Worm (Caenorhabditis elegans) whole organism, young adult: Measurements from ENCODE around the gene ccch-1.

Experiments used
- B0261.1 ChIP-seq: sonication (generic microtip); optimal IDR thresholded peaks from 2 replicates; lab custom pipeline; 2016; ENCODE audit warnings: mild to moderate bottlenecking, missing genetic modification characterization, moderate library complexity, missing compliant biosample characterization
- ama-1 ChIP-seq, 3 experiments: fragments of 150-350 bp in 1 of 3; sonication (generic microtip) in 2 of 3; optimal IDR thresholded peaks; 2 replicates each; lab custom pipeline; 2014 to 2018; ENCODE audit warnings: missing biosample characterization in 2 of 3, missing genetic modification characterization in 2 of 3, missing genetic modification reagents in 2 of 3
- dpl-1 ChIP-seq: fragments of 150-350 bp; optimal IDR thresholded peaks from 2 replicates; lab custom pipeline; 2014; ENCODE audit warnings: missing biosample characterization, missing genetic modification reagents, missing genetic modification characterization
- hlh-26 ChIP-seq: fragments of 200-800 bp; sonication (Bioruptor generic); conservative IDR thresholded peaks from 2 replicates; pipeline ENCODE4 v1.3.6; 2022; ENCODE audit warnings: missing genetic modification reagents, missing genetic modification characterization, missing compliant biosample characterization
- lin-54 ChIP-seq: fragments of 200-800 bp; sonication (Bioruptor generic); optimal IDR thresholded peaks from 2 replicates; lab custom pipeline; 2018; ENCODE audit warnings: mild to moderate bottlenecking, missing genetic modification characterization, missing compliant biosample characterization
- nfya-1 ChIP-seq: sonication (generic microtip); optimal IDR thresholded peaks from 2 replicates; lab custom pipeline; 2017; ENCODE audit warnings: antibody characterized with exemption, missing compliant biosample characterization, missing genetic modification characterization, borderline replicate concordance; ENCODE audit not compliant: insufficient read depth
- rpc-1 ChIP-seq, 2 experiments: fragments of 150-350 bp in 1 of 2; sonication (generic microtip) in 1 of 2; optimal IDR thresholded peaks; 2 replicates each; lab custom pipeline; 2014 to 2018; ENCODE audit warnings: missing biosample characterization in 1 of 2, missing genetic modification characterization in 1 of 2, missing genetic modification reagents in 1 of 2, missing genotype in 1 of 2
- sptf-2 ChIP-seq: fragments of 200-800 bp; sonication (Bioruptor generic); optimal IDR thresholded peaks from 2 replicates; lab custom pipeline; 2018; ENCODE audit warnings: mild to moderate bottlenecking, missing genetic modification characterization, missing compliant biosample characterization
- tbx-9 ChIP-seq: sonication (generic microtip); optimal IDR thresholded peaks from 2 replicates; lab custom pipeline; 2016; ENCODE audit warnings: borderline replicate concordance, missing genetic modification characterization, inconsistent platforms, missing compliant biosample characterization
- tlf-1 ChIP-seq: fragments of 200-800 bp; sonication (Bioruptor generic); optimal IDR thresholded peaks from 2 replicates; lab custom pipeline; 2018; ENCODE audit warnings: mild to moderate bottlenecking, missing genetic modification characterization, missing compliant biosample characterization
- xnd-1 ChIP-seq: sonication (generic microtip); optimal IDR thresholded peaks from 2 replicates; lab custom pipeline; 2016; ENCODE audit warnings: missing genotype, missing genetic modification reagents, missing genetic modification characterization, missing compliant biosample characterization

DNA sequence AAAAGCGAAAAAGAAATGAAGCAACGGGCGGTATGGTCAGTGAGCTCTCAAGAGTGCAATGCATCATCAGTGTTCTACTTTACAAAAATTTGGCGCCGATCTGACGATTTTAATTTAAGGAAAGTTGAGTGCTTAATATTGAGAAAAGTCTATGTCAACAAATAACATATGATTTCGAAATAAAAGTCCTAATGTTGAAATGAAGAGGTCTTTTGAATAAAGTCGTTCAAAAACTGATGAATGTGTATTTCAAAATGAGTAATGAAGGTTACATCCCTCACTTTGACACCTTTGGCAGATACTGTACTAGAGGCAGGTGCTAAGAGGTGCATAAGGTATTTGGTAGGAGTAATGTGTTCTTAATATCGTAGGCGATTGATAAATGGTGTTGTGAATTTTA, 30.2 kb upstream of the ccch-1 start:
- TF ChIP-seq nfya-1 (tag; lab: Kevin White, UChicago) (no peak), rpc-1 (optimal IDR thresholded peaks at IDR 0.05; lab: Kevin White, UChicago) (no peak), rpc-1 (tag; optimal IDR thresholded peaks at IDR 0.05; lab: Kevin White, UChicago) (no peak), tbx-9 (tag; lab: Kevin White, UChicago) (no peak), tlf-1 (GFP tag; lab: Kevin White, UChicago) (no peak), xnd-1 (tag; lab: Kevin White, UChicago) (no peak), B0261.1 (tag; lab: Kevin White, UChicago) (no peak), lin-54 (no peak), hlh-26 (GFP tag; lab: Robert Waterston, UW) (no peak), dpl-1 (GFP tag; lab: Kevin White, UChicago) (no peak), ama-1 (optimal IDR thresholded peaks at IDR 0.05; lab: Kevin White, UChicago) (no peak), ama-1 (GFP tag; optimal IDR thresholded peaks at IDR 0.05; lab: Kevin White, UChicago) (no peak), sptf-2 (GFP tag; lab: Kevin White, UChicago) (no peak)
